Worm (Caenorhabditis elegans) whole organism, L2 larva: Measurements from ENCODE around the gene T23B5.4.
"Not testable (repeated sequence)": the region's sequence is repeated elsewhere in the genome, so short reads cannot be mapped to it uniquely, and the experiment has no call there.

Experiments used
- C34F6.9 ChIP-seq: fragments of 150-350 bp; optimal IDR thresholded peaks from 2 replicates; lab custom pipeline; 2014; ENCODE audit warnings: missing biosample characterization, missing genetic modification characterization
- Y55F3AM.14 ChIP-seq: fragments of 200-800 bp; sonication (Bioruptor generic); optimal IDR thresholded peaks from 2 replicates; lab custom pipeline; 2018; ENCODE audit warnings: mild to moderate bottlenecking, missing genetic modification characterization, missing compliant biosample characterization
- ZK546.5 ChIP-seq: sonication (generic microtip); optimal IDR thresholded peaks from 2 replicates; lab custom pipeline; 2017; ENCODE audit warnings: missing biosample characterization, missing genetic modification characterization
- alr-1 ChIP-seq: fragments of 150-350 bp; optimal IDR thresholded peaks from 2 replicates; lab custom pipeline; 2014; ENCODE audit warnings: missing biosample characterization, missing genetic modification characterization
- aly-2 ChIP-seq: fragments of 150-350 bp; optimal IDR thresholded peaks from 2 replicates; lab custom pipeline; 2014; ENCODE audit warnings: missing biosample characterization, missing genetic modification characterization
- ama-1 ChIP-seq: fragments of 150-350 bp; optimal IDR thresholded peaks from 2 replicates; lab custom pipeline; 2018; ENCODE audit warnings: inconsistent platforms
- ceh-82 ChIP-seq: fragments of 150-350 bp; optimal IDR thresholded peaks from 2 replicates; lab custom pipeline; 2014; ENCODE audit warnings: missing biosample characterization, missing genetic modification characterization
- crh-2 ChIP-seq: sonication (generic microtip); optimal IDR thresholded peaks from 2 replicates; lab custom pipeline; 2017; ENCODE audit warnings: missing biosample characterization, missing genetic modification characterization
- egl-27 ChIP-seq: sonication (generic microtip); optimal IDR thresholded peaks from 3 replicates; lab custom pipeline; 2017; ENCODE audit warnings: missing biosample characterization, missing genetic modification reagents, missing genetic modification characterization
- elt-1 ChIP-seq: fragments of 150-350 bp; optimal IDR thresholded peaks from 2 replicates; lab custom pipeline; 2014; ENCODE audit warnings: missing biosample characterization, missing genetic modification characterization
- elt-3 ChIP-seq: sonication (generic microtip); optimal IDR thresholded peaks from 2 replicates; lab custom pipeline; 2017; ENCODE audit warnings: missing biosample characterization, missing genetic modification characterization
- fos-1 ChIP-seq: fragments of 150-350 bp; optimal IDR thresholded peaks from 2 replicates; lab custom pipeline; 2014; ENCODE audit warnings: missing biosample characterization, missing genetic modification characterization
- gmeb-1 ChIP-seq: fragments of 150-350 bp; optimal IDR thresholded peaks from 2 replicates; lab custom pipeline; 2014; ENCODE audit warnings: missing biosample characterization, missing genetic modification characterization
- lin-11 ChIP-seq: fragments of 150-350 bp; sonication (generic microtip); optimal IDR thresholded peaks from 2 replicates; lab custom pipeline; 2014; ENCODE audit warnings: missing biosample characterization, missing genetic modification characterization, inconsistent platforms, mixed read lengths
- lin-13 ChIP-seq: fragments of 150-350 bp; optimal IDR thresholded peaks from 2 replicates; lab custom pipeline; 2014; ENCODE audit warnings: missing biosample characterization, missing genetic modification reagents, missing genetic modification characterization
- lin-39 ChIP-seq: fragments of 150-350 bp; optimal IDR thresholded peaks from 2 replicates; lab custom pipeline; 2014; ENCODE audit warnings: missing biosample characterization, missing genetic modification reagents, missing genetic modification characterization
- lsy-2 ChIP-seq, 2 experiments: fragments of 150-350 bp in 1 of 2; sonication (generic microtip) in 1 of 2; optimal IDR thresholded peaks; 2 replicates each; lab custom pipeline; 2014 to 2017; ENCODE audit warnings: missing biosample characterization in 2 of 2, missing genetic modification characterization in 2 of 2
- mdl-1 ChIP-seq, 2 experiments: fragments of 150-350 bp in 1 of 2; sonication (generic microtip) in 1 of 2; optimal IDR thresholded peaks; 2 replicates each; lab custom pipeline; 2017; ENCODE audit warnings: missing biosample characterization in 2 of 2, missing genetic modification characterization in 2 of 2
- nhr-10 ChIP-seq: sonication (generic microtip); optimal IDR thresholded peaks from 2 replicates; lab custom pipeline; 2017; ENCODE audit warnings: missing biosample characterization, missing genetic modification characterization
- nhr-11 ChIP-seq: fragments of 150-350 bp; optimal IDR thresholded peaks from 2 replicates; lab custom pipeline; 2014; ENCODE audit warnings: missing biosample characterization, missing genetic modification characterization
- nhr-12 ChIP-seq: fragments of 150-350 bp; optimal IDR thresholded peaks from 2 replicates; lab custom pipeline; 2014; ENCODE audit warnings: missing biosample characterization, missing genetic modification characterization
- nhr-129 ChIP-seq: fragments of 150-350 bp; optimal IDR thresholded peaks from 2 replicates; lab custom pipeline; 2014; ENCODE audit warnings: missing biosample characterization, missing genetic modification characterization
- nhr-21 ChIP-seq: fragments of 150-350 bp; optimal IDR thresholded peaks from 2 replicates; lab custom pipeline; 2014; ENCODE audit warnings: missing biosample characterization, missing genetic modification characterization
- nhr-23 ChIP-seq: fragments of 150-350 bp; optimal IDR thresholded peaks from 2 replicates; lab custom pipeline; 2014; ENCODE audit warnings: missing biosample characterization, missing genetic modification reagents, missing genetic modification characterization
- nhr-237 ChIP-seq: fragments of 150-350 bp; optimal IDR thresholded peaks from 2 replicates; lab custom pipeline; 2014; ENCODE audit warnings: missing biosample characterization, missing genetic modification characterization
- nhr-25 ChIP-seq: fragments of 150-350 bp; sonication (generic microtip); optimal IDR thresholded peaks from 3 replicates; lab custom pipeline; 2014; ENCODE audit warnings: missing biosample characterization, missing genetic modification characterization
- nhr-6 ChIP-seq: fragments of 150-350 bp; optimal IDR thresholded peaks from 2 replicates; lab custom pipeline; 2014; ENCODE audit warnings: missing biosample characterization, missing genetic modification characterization
- nhr-77 ChIP-seq: fragments of 150-350 bp; optimal IDR thresholded peaks from 2 replicates; lab custom pipeline; 2014; ENCODE audit warnings: missing biosample characterization, missing genetic modification characterization
- peb-1 ChIP-seq: fragments of 150-350 bp; optimal IDR thresholded peaks from 2 replicates; lab custom pipeline; 2014; ENCODE audit warnings: missing biosample characterization, missing genetic modification characterization
- skn-1 ChIP-seq: sonication (generic microtip); optimal IDR thresholded peaks from 2 replicates; lab custom pipeline; 2017; ENCODE audit warnings: missing biosample characterization, missing genetic modification characterization
- sma-3 ChIP-seq: sonication (generic microtip); optimal IDR thresholded peaks from 2 replicates; lab custom pipeline; 2016; ENCODE audit warnings: missing genetic modification reagents, missing genetic modification characterization, missing compliant biosample characterization
- unc-39 ChIP-seq: fragments of 150-350 bp; optimal IDR thresholded peaks from 2 replicates; lab custom pipeline; 2014; ENCODE audit warnings: missing biosample characterization, missing genetic modification characterization
- unc-55 ChIP-seq: fragments of 150-350 bp; sonication (generic microtip); optimal IDR thresholded peaks from 3 replicates; lab custom pipeline; 2014; ENCODE audit warnings: missing biosample characterization, missing genetic modification reagents, missing genetic modification characterization
- unc-62 ChIP-seq: fragments of 150-350 bp; optimal IDR thresholded peaks from 2 replicates; lab custom pipeline; 2014; ENCODE audit warnings: missing biosample characterization, missing genetic modification reagents, missing genetic modification characterization
- ztf-11 ChIP-seq: sonication (generic microtip); optimal IDR thresholded peaks from 2 replicates; lab custom pipeline; 2017; ENCODE audit warnings: missing biosample characterization, missing genetic modification characterization

The T23B5.4 gene

ce11 chrIV:12651570-12651969 is 23.2 kb upstream of the T23B5.4 start (continued):
- TF ChIP-seq sma-3 (GFP tag; lab: Kevin White, UChicago) (no peak), ZK546.5 (tag; lab: Kevin White, UChicago) (no peak), nhr-25 (tag; lab: Kevin White, UChicago) (no peak), skn-1 (no peak), ceh-82 (tag; lab: Kevin White, UChicago) (no peak), nhr-21 (tag; lab: Kevin White, UChicago) (no peak), ztf-11 (tag; lab: Kevin White, UChicago) (no peak), elt-1 (tag; lab: Kevin White, UChicago) (no peak), egl-27 (peak; percentile 41), unc-62 (no peak), nhr-129 (peak; percentile 58)
- TF ChIP-seq, all 48 proteins: peak for 14

DNA sequence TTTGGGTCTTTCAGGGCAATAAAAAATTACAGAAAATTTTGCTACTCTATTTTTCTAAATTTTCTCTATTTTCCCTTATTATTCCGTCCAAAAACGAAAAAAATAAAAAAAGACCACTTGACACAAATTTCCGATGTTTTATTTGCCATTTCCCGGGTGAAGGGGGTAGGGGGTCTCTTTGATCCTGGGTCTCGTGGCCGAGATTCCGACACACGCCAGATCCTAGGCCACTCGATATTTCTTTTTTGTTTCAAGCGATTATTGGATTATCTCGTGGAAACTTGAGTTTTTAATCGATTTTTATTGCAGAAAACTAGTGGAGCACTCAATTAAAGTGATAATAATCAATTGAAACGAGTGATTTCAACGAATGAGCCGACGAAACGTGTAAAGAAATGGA is 21.7 kb upstream of the T23B5.4 start, which contains the start of the genes wdfy-3 and C26H9A.4:
Gene wdfy-3 (plus strand): TSS at position 308 of the 400 bp plus-strand sequence.
Gene C26H9A.4 (plus strand): TSS at position 317 of the 400 bp plus-strand sequence.
- TF ChIP-seq sma-3 (GFP tag; lab: Kevin White, UChicago) (no peak), C34F6.9 (tag; lab: Kevin White, UChicago) (peak; percentile 18), peb-1 (tag; lab: Kevin White, UChicago) (no peak), ztf-11 (tag; lab: Kevin White, UChicago) (no peak), lin-39 (tag; lab: Kevin White, UChicago) (no peak), lin-11 (tag; lab: Kevin White, UChicago) (no peak), unc-55 (GFP tag; lab: Kevin White, UChicago) (peak; percentile 25), Y55F3AM.14 (GFP tag; lab: Kevin White, UChicago) (no peak)
- TF ChIP-seq, all 48 proteins: peak for 2

DNA sequence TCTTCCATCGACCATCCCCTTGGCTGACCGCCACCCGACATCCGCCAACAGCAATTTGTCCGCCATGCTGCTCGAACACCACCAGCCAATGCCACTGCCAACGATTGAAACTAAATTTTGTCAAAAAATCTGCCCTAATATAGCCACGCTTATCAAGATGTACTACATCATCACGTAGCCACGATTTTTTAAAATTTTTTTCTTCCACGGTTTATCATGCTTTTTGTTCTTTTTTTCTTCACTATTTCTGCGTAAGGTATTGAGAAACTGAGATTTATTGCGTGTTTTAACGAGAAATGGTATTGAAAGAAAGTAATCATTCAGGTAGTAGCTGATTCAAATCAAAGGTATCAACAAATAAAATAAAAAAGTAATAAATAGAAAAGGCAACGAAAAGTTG is 2.3 kb downstream of the T23B5.4 start, which contains the start of gene T23B5.6:
Gene T23B5.6 (minus strand): TSS at position 101 of the 400 bp plus-strand sequence.
- TF ChIP-seq lsy-2 (tag; optimal IDR thresholded peaks at IDR 0.05; lab: Kevin White, UChicago); crh-2 (tag; lab: Kevin White, UChicago); ceh-82 (tag; lab: Kevin White, UChicago): not testable (repeated sequence)

- no peak for TF ChIP-seq ama-1 (lab: Kevin White, UChicago)
- peak in 1 of 2 experiments; percentile 5 for TF ChIP-seq lsy-2 (tag; optimal IDR thresholded peaks at IDR 0.05; lab: Kevin White, UChicago)
- no peak for TF ChIP-seq nhr-10 (tag; lab: Kevin White, UChicago)
- TF ChIP-seq nhr-77 (tag; lab: Kevin White, UChicago), result no peak
- no peak for TF ChIP-seq ceh-82 (tag; lab: Kevin White, UChicago)
- TF ChIP-seq nhr-25 (tag; lab: Kevin White, UChicago), result no peak
- TF ChIP-seq lin-11 (tag; lab: Kevin White, UChicago), result no peak
- TF ChIP-seq unc-55 (GFP tag; lab: Kevin White, UChicago), result peak; percentile 19
- no peak for TF ChIP-seq lin-39 (tag; lab: Kevin White, UChicago)
- no peak for TF ChIP-seq nhr-129
- TF ChIP-seq lin-13 (GFP tag; lab: Kevin White, UChicago), result no peak
- no peak for TF ChIP-seq peb-1 (tag; lab: Kevin White, UChicago)
- TF ChIP-seq nhr-12, result no peak
- TF ChIP-seq gmeb-1 (tag; lab: Kevin White, UChicago), result peak; percentile 27
- no peak for TF ChIP-seq unc-39
- peak; percentile 9 for TF ChIP-seq C34F6.9 (tag; lab: Kevin White, UChicago)
- TF ChIP-seq nhr-237 (tag; lab: Kevin White, UChicago), result no peak
- no peak for TF ChIP-seq nhr-6 (tag; lab: Kevin White, UChicago)
- TF ChIP-seq alr-1 (tag; lab: Kevin White, UChicago), result no peak
- TF ChIP-seq nhr-11, result no peak
These were observed 9.5 kb downstream of the T23B5.4 start, which contains the start of gene prmt-9 for ce11 chrIV:12684341-12684740. prmt-9 (minus strand) TSS chrIV:12684378.

ce11 chrIV:12684826-12685594 is 10.2 kb downstream of the T23B5.4 start:
- TF ChIP-seq lin-39 (tag; lab: Kevin White, UChicago), result no peak
- no peak for TF ChIP-seq nhr-237 (tag; lab: Kevin White, UChicago)
- TF ChIP-seq fos-1, result no peak
- TF ChIP-seq mdl-1 (tag; optimal IDR thresholded peaks at IDR 0.05; lab: Kevin White, UChicago), result no peak
- no peak for TF ChIP-seq aly-2
- no peak for TF ChIP-seq alr-1 (tag; lab: Kevin White, UChicago)
- no peak for TF ChIP-seq skn-1
- TF ChIP-seq nhr-23 (tag; lab: Kevin White, UChicago), result no peak
- TF ChIP-seq ama-1 (lab: Kevin White, UChicago), result no peak
- TF ChIP-seq ztf-11 (tag; lab: Kevin White, UChicago), result no peak
- no peak for TF ChIP-seq elt-3 (tag; lab: Kevin White, UChicago)
- TF ChIP-seq ceh-82 (tag; lab: Kevin White, UChicago), result no peak
- TF ChIP-seq C34F6.9 (tag; lab: Kevin White, UChicago), result no peak
